Worm (Caenorhabditis elegans) whole organism, young adult: Measurements from ENCODE around the gene D2096.13.
"Not testable (repeated sequence)": the region's sequence is repeated elsewhere in the genome, so short reads cannot be mapped to it uniquely, and the experiment has no call there.

Experiments
- B0035.1 ChIP-seq: sonication (generic microtip); optimal IDR thresholded peaks from 2 replicates; lab custom pipeline; 2016; ENCODE audit warnings: missing genetic modification characterization, mild to moderate bottlenecking, missing compliant biosample characterization, missing genotype, missing genetic modification reagents
- B0261.1 ChIP-seq: sonication (generic microtip); optimal IDR thresholded peaks from 2 replicates; lab custom pipeline; 2016; ENCODE audit warnings: mild to moderate bottlenecking, missing genetic modification characterization, moderate library complexity, missing compliant biosample characterization
- C06A6.2 ChIP-seq: fragments of 200-800 bp; sonication (Bioruptor generic); conservative IDR thresholded peaks from 2 replicates; pipeline ENCODE4 v1.3.6; 2022; ENCODE audit warnings: missing genetic modification characterization, missing compliant biosample characterization
- F22D6.2 ChIP-seq: sonication (generic microtip); optimal IDR thresholded peaks from 2 replicates; lab custom pipeline; 2016; ENCODE audit warnings: mild to moderate bottlenecking, missing genetic modification characterization, missing compliant biosample characterization
- F33H1.4 ChIP-seq: fragments of 200-800 bp; sonication (Bioruptor generic); IDR thresholded peaks from 2 replicates; pipeline ENCODE4 v1.3.6; 2022; ENCODE audit warnings: missing genetic modification reagents, missing genetic modification characterization, missing compliant biosample characterization
- F39B2.1 ChIP-seq: fragments of 200-800 bp; sonication (Bioruptor generic); IDR thresholded peaks from 2 replicates; pipeline ENCODE4 v1.3.6; 2022; ENCODE audit warnings: missing genetic modification reagents, missing genetic modification characterization, missing compliant biosample characterization
- F49E8.2 ChIP-seq: sonication (generic microtip); optimal IDR thresholded peaks from 3 replicates; lab custom pipeline; 2017; ENCODE audit warnings: missing genetic modification characterization, mild to moderate bottlenecking, missing compliant biosample characterization, antibody characterized with exemption, moderate library complexity; ENCODE audit not compliant: insufficient read depth
- Y53F4B.3 ChIP-seq: fragments of 200-800 bp; sonication (Bioruptor generic); IDR thresholded peaks from 2 replicates; pipeline ENCODE4 v1.3.6; 2022; ENCODE audit warnings: missing genetic modification reagents, missing genetic modification characterization, missing compliant biosample characterization
- Y79H2A.3 ChIP-seq: fragments of 200-800 bp; sonication (Bioruptor generic); conservative IDR thresholded peaks from 2 replicates; pipeline ENCODE4 v1.3.6; 2022; ENCODE audit warnings: missing genetic modification reagents, missing genetic modification characterization, missing compliant biosample characterization
- Y95B8A.8 ChIP-seq: fragments of 200-800 bp; sonication (Bioruptor generic); IDR thresholded peaks from 2 replicates; pipeline ENCODE4 v1.3.6; 2022; ENCODE audit warnings: missing genetic modification reagents, missing genetic modification characterization, missing compliant biosample characterization
- ama-1 ChIP-seq, 3 experiments: fragments of 150-350 bp in 1 of 3; sonication (generic microtip) in 2 of 3; optimal IDR thresholded peaks; 2 replicates each; lab custom pipeline; 2014 to 2018; ENCODE audit warnings: missing biosample characterization in 2 of 3, missing genetic modification characterization in 2 of 3, missing genetic modification reagents in 2 of 3
- athp-1 ChIP-seq: sonication (generic microtip); optimal IDR thresholded peaks from 2 replicates; lab custom pipeline; 2017; ENCODE audit warnings: mild to moderate bottlenecking, missing genetic modification characterization, missing compliant biosample characterization
- attf-3 ChIP-seq: fragments of 200-800 bp; sonication (Bioruptor generic); conservative IDR thresholded peaks from 2 replicates; pipeline ENCODE4 v1.3.6; 2022; ENCODE audit warnings: missing genetic modification reagents, missing genetic modification characterization, missing compliant biosample characterization
- ceh-91 ChIP-seq: fragments of 200-800 bp; sonication (Bioruptor generic); IDR thresholded peaks from 2 replicates; pipeline ENCODE4 v1.3.6; 2022; ENCODE audit warnings: missing genetic modification reagents, missing genetic modification characterization, missing compliant biosample characterization
- egrh-3 ChIP-seq: fragments of 200-800 bp; sonication (Bioruptor generic); IDR thresholded peaks from 2 replicates; pipeline ENCODE4 v1.3.6; 2022; ENCODE audit warnings: missing genetic modification reagents, missing genetic modification characterization, missing compliant biosample characterization
- ets-4 ChIP-seq: fragments of 200-800 bp; sonication (Bioruptor generic); optimal IDR thresholded peaks from 2 replicates; lab custom pipeline; 2018; ENCODE audit warnings: mild to moderate bottlenecking, missing genetic modification characterization, missing compliant biosample characterization
- hmg-20 ChIP-seq: fragments of 200-800 bp; sonication (Bioruptor generic); IDR thresholded peaks from 2 replicates; pipeline ENCODE4 v1.3.6; 2022; ENCODE audit warnings: missing genetic modification reagents, missing genetic modification characterization, missing compliant biosample characterization
- lag-1 ChIP-seq: fragments of 200-800 bp; sonication (Bioruptor generic); IDR thresholded peaks from 2 replicates; pipeline ENCODE4 v1.3.6; 2022; ENCODE audit warnings: missing genetic modification reagents, missing genetic modification characterization, missing compliant biosample characterization
- lin-40 ChIP-seq: sonication (generic microtip); optimal IDR thresholded peaks from 2 replicates; lab custom pipeline; 2016; ENCODE audit warnings: missing genetic modification characterization, mild to moderate bottlenecking, missing compliant biosample characterization, missing genotype, missing genetic modification reagents
- lir-1 ChIP-seq: fragments of 200-800 bp; sonication (Bioruptor generic); conservative IDR thresholded peaks from 2 replicates; pipeline ENCODE4 v1.3.6; 2022; ENCODE audit warnings: missing genetic modification reagents, missing genetic modification characterization, missing compliant biosample characterization
- rec-8 ChIP-seq, 2 experiments: sonication (generic microtip); optimal IDR thresholded peaks; 2 replicates each; lab custom pipeline; 2016; ENCODE audit warnings: mild to moderate bottlenecking in 2 of 2, missing genetic modification characterization in 2 of 2, missing genetic modification reagents in 2 of 2, missing genotype in 2 of 2, missing biosample characterization in 1 of 2, missing compliant biosample characterization in 1 of 2, moderate library complexity in 1 of 2
- snpc-1.1 ChIP-seq: sonication (generic microtip); optimal IDR thresholded peaks from 2 replicates; lab custom pipeline; 2017; ENCODE audit warnings: missing genetic modification characterization, mild to moderate bottlenecking, missing compliant biosample characterization, antibody characterized with exemption, moderate library complexity, missing genotype, missing genetic modification reagents; ENCODE audit not compliant: insufficient read depth
- sptf-2 ChIP-seq: fragments of 200-800 bp; sonication (Bioruptor generic); optimal IDR thresholded peaks from 2 replicates; lab custom pipeline; 2018; ENCODE audit warnings: mild to moderate bottlenecking, missing genetic modification characterization, missing compliant biosample characterization
- tbp1 ChIP-seq: fragments of 200-800 bp; sonication (Bioruptor generic); optimal IDR thresholded peaks from 2 replicates; lab custom pipeline; 2018; ENCODE audit warnings: mild to moderate bottlenecking, missing genetic modification characterization, missing compliant biosample characterization
- zim-3 ChIP-seq: sonication (generic microtip); optimal IDR thresholded peaks from 2 replicates; lab custom pipeline; 2017; ENCODE audit warnings: mild to moderate bottlenecking, missing genetic modification characterization, moderate library complexity, missing compliant biosample characterization

The D2096.13 gene

DNA sequence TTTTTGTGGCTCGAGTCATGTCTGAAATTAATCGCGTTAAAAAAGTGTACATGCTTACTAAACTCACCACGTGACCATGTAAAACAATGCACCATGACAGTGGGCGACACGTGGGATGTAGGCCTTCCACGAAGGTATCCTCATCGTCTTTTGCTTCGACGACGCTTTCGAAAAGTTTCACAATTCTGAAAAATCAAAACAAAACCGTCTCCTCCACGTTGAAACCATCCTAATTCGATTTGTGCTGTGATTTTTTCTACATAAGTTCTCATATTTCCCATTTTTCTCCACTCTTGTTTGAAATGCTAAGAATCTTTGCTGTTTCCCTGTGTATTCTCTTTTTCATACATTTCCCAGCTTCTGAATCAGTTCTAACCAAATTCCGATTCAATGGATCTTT lies 3.8 kb downstream of the D2096.13 start, which contains the start of gene F17E9.3 (continued):
- TF ChIP-seq Y95B8A.8 (GFP tag; lab: Robert Waterston, UW) (no peak), sptf-2 (no peak), lag-1 (GFP tag; lab: Robert Waterston, UW) (no peak), lin-40 (tag; lab: Kevin White, UChicago) (no peak), zim-3 (tag; lab: Kevin White, UChicago) (no peak)

DNA sequence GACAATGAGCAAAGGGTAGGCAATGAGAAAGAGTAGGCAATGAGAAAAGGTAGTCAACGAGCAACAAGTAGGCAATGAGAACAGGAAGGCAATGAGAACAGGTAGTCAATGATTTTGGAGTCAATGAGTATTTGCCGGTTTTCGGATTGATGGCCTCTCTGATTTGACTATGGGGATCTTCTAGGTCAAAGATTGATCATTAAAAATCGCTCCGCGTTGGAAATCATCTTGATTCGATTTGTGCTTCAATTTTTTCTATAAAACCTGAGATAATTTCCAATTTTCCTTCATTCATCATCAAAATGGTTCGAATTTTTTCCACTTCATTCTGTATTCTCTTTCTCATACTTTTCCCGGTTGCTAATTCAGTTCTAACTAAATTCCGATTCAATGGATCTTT lies 6.4 kb downstream of the D2096.13 start, which contains the start of gene F17E9.16:
Gene F17E9.16 (plus strand): TSS at position 301 of the 400 bp plus-strand sequence.
- not testable (repeated sequence) for TF ChIP-seq attf-3 (GFP tag; lab: Robert Waterston, UW); B0035.1 (tag; lab: Kevin White, UChicago); F22D6.2 (tag; lab: Kevin White, UChicago)

ce11 chrIV:8348073-8348472 lies 10.3 kb downstream of the D2096.13 start, which contains the start of gene F17E9.4:
F17E9.4 (plus strand) TSS chrIV:8348373.
- TF ChIP-seq hmg-20 = no peak
- no peak for TF ChIP-seq tbp1 (GFP tag; lab: Kevin White, UChicago)

DNA sequence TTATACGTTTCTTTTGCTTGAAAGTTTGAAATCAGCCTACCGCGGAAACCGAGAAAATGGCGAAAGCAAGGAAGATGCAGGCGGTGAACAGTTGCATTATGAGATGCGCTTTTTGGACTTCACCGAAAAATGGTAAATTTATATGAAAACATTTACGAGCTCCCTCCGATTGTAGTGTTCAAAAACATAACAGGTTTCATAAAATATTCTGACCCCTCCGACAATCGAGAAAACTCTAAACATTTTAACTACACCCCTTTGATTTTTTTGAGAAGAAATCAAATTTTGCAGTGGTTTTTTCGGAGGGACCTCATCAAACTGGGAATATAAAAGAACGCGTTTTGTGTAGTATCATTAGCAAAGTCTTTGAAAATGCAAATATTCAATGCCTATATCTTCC lies 11.3 kb downstream of the D2096.13 start, which contains the start of the genes F17E9.18 and F17E9.15:
Gene F17E9.18 (minus strand): TSS at position 101 of the 400 bp plus-strand sequence.
Gene F17E9.15 (plus strand): TSS at position 368 of the 400 bp plus-strand sequence.
- no peak for TF ChIP-seq ceh-91 (GFP tag; lab: Robert Waterston, UW)
- no peak for TF ChIP-seq egrh-3
- TF ChIP-seq F49E8.2 (tag; lab: Kevin White, UChicago) = no peak
- TF ChIP-seq rec-8 (tag; optimal IDR thresholded peaks at IDR 0.05; lab: Kevin White, UChicago) = no peak
- no peak for TF ChIP-seq lir-1
- TF ChIP-seq, all 124 proteins: peak for 0

DNA sequence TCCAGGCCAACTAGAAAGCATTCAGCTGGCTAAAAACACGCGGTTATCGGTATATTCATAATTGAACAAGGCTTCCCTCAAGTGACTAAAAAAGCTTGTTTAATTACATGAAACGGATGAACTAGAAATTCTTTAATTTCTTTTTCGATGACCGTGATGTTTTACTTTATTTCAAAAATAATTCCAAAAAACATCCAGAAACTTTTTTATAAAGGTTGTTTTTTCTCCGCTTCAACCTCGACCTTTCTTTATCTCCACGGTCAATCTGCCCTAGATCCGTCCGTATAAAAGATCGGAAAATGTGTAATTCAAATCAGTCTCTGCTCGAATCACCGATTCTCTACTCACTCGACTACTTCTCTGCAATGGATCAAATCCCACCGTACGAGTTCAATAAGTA lies 12.9 kb downstream of the D2096.13 start, which contains the start of gene F17E9.5:
Gene F17E9.5 (plus strand): TSS at position 301 of the 400 bp plus-strand sequence.
- no peak for TF ChIP-seq snpc-1.1 (tag; lab: Kevin White, UChicago)

DNA sequence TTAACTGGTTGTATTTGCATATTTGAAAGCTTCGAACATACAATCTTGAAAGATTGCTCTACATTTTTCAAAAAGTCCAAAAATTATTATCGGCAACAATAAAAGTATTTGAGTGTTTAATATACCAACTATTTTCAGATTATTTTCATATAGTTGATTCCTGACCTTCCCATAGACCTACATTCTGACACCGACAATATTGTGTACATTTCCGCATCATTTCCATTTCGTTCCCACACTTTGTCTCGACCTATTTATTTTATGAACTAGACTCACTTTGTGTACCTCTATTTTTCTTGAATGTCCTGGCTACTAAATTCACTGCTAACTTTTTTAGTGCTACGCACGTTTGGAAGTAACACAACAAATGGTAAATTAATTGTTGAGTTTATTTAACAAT lies 16.0 kb downstream of the D2096.13 start, which contains the start of gene lgc-5:
Gene lgc-5 (plus strand): TSS at position 301 of the 400 bp plus-strand sequence.
- TF ChIP-seq ama-1 (optimal IDR thresholded peaks at IDR 0.05; lab: Kevin White, UChicago) = no peak
- TF ChIP-seq ama-1 (GFP tag; optimal IDR thresholded peaks at IDR 0.05; lab: Kevin White, UChicago) = no peak
- no peak for TF ChIP-seq hmg-20
- TF ChIP-seq athp-1 (tag; lab: Kevin White, UChicago) = no peak
- no peak for TF ChIP-seq C06A6.2
- TF ChIP-seq Y53F4B.3 (GFP tag; lab: Robert Waterston, UW) = no peak
- no peak for TF ChIP-seq B0261.1 (tag; lab: Kevin White, UChicago)

DNA sequence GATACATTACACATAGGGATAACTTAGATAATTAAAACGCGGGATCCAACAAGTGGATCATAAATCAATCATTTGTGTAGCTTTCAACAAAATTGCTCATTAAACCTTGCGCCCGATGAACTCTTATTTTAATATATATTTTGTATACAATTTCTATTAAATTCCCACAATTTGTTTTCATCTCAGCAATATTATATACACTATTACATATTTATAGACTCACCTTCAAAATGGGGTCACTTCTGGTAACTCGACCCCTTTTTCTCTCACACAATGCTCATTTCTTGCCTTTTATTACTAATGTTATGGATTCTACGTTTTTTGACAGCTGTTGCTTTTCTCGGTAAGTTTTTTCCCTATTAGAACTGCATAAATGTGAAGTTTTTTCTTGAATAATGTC lies 18.8 kb downstream of the D2096.13 start, which contains the start of gene lgc-6:
Gene lgc-6 (plus strand): TSS at position 301 of the 400 bp plus-strand sequence.
- TF ChIP-seq ama-1 (optimal IDR thresholded peaks at IDR 0.05; lab: Kevin White, UChicago) (no peak), ama-1 (GFP tag; optimal IDR thresholded peaks at IDR 0.05; lab: Kevin White, UChicago) (no peak), ets-4 (no peak), Y79H2A.3 (GFP tag; lab: Robert Waterston, UW) (no peak), F33H1.4 (no peak), F39B2.1 (GFP tag; lab: Robert Waterston, UW) (no peak), F49E8.2 (tag; lab: Kevin White, UChicago) (no peak)
- TF ChIP-seq, all 124 proteins: peak for 0
